Fruit fly (Drosophila melanogaster): ENCODE results near the gene vrs.

DNA sequence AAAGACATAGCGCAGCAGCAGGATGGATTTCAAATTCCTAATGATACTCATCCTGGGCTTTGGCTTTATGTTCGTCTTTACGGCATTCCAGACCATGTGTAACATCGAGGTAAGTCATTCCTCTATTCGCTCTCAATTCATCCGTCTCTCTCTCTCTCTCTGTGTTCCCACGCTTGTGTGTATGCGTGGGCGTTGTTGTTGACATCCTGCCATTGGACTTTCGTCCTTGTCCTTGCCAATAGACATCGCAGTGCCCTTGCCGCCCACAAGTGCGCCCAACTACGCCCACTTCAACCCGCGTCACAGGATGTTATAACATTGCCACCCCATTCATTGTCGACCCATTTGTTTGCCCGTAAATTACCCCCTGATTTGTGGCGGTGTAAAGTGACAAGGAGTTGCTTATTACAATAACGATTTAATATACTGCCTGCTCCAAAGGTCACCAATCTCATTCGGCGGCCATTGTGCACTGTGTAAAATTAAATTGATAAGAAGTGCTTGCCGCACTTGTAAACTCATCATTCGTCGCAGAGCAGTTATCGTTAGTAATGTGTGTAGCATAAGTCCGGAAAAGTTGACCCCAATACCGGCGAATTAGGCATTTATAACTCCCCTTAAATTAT, 2.3 kb downstream of the vrs start:
- TF ChIP-seq pzg (GFP tag; optimal IDR thresholded peaks at IDR 0.05): no peak
- no peak for TF ChIP-seq Sox102F (GFP tag; optimal IDR thresholded peaks at IDR 0.05)
- no peak for TF ChIP-seq crol (GFP tag; IDR thresholded peaks at IDR 0.05)
- no peak for TF ChIP-seq h (optimal IDR thresholded peaks at IDR 0.05)
- TF ChIP-seq Bteb2 (GFP tag; optimal IDR thresholded peaks at IDR 0.05): no peak
- TF ChIP-seq CG31224 (GFP tag; IDR thresholded peaks at IDR 0.05): no peak
- TF ChIP-seq HLH54F (GFP tag; optimal IDR thresholded peaks at IDR 0.05): no peak
- no peak for TF ChIP-seq Fer3 (tag; optimal IDR thresholded peaks at IDR 0.05)
